Worm (Caenorhabditis elegans): ENCODE results near the gene comt-2.

comt-2 gene

DNA sequence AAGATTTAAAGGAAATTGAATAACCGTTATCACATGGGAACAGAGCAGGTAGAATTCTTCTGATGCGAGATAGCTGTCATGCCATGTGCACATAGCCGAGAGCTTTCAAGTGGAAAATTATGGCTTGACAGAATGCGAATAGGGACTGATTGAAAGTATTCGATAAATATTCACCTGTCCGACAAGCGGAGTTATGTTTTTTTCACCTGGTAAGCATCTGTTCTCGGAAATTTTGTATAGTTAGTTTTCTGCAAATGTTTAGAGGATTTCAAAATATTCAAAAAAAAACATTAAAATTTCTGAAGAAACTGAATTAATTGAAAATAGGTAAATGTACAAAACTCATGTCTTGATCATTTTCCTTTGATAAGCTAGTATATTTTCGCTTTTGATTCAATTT, 3.2 kb upstream of the comt-2 start, which contains the start of gene srh-136:
TSS of gene srh-136 (minus strand) at position 93 of the 400 bp plus-strand sequence.
- TF ChIP-seq unc-62 (GFP tag; optimal IDR thresholded peaks at IDR 0.05): no peak

DNA sequence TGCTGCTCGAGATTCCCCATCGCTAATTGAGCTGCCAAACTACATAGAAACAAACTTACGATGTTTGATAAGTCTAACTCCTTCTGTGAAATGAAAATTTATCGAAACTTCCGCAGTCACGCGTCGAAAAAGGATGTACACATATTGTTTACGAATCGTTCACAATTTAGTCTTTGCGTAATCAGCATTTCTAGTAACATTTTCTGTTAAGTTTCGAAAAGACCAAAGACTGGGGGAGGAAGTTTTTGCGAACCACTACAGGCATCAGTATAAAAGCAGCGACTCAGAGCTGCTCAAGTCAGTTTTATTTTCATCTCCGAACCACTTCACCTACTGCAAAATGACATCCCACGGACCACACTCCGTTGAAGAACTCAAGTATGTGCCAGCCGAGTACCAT, 6.1 kb downstream of the comt-2 start, which contains the start of gene sqst-4:
TSS of gene sqst-4 (plus strand) at position 301 of the 400 bp plus-strand sequence.
- no peak for TF ChIP-seq unc-62 (GFP tag; optimal IDR thresholded peaks at IDR 0.05)

DNA sequence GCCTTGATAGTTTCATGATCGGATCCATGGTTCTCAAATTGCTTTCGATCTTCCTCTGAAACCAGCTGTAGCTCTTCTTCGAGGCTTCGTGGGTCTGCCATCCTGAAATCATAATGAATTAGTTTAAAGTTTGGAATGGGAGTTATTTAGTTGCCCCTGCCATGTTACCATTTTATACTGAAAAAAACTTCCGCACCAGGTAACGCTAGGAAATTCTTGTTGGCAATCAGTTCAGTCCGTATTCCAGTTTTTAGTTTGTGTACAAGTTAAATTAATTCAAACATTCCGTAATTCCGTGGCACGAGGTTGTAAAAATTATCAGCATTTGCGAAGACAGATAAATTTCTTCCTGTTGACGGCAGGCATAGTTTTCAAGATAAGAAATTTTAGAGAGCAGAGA, 6.8 kb downstream of the comt-2 start, which contains the start of gene Y32B12A.5:
TSS of gene Y32B12A.5 (minus strand) at position 101 of the 400 bp plus-strand sequence.
- TF ChIP-seq unc-62 (GFP tag; optimal IDR thresholded peaks at IDR 0.05): no peak

DNA sequence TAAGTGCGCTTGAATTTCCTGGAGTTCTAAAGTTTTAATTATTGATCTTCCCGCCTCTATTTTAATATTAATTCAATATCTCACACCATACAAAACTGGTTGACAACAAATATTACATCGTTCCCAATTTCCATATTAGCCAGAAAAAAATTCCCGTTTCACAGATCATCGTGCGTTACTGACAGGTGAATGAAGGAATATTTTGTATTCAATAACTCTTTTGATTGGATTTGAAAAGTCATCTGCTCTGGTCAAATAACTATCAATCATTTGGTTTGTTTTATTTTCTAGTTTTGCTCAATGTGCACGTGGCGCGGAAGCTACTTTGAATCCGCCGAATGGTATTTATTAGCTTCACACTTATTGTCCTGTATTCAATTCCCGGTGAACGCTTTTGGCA, 10.6 kb downstream of the comt-2 start, which contains the start of gene srh-139:
TSS of gene srh-139 (plus strand) at position 301 of the 400 bp plus-strand sequence.
- no peak for TF ChIP-seq unc-62 (GFP tag; optimal IDR thresholded peaks at IDR 0.05)

DNA sequence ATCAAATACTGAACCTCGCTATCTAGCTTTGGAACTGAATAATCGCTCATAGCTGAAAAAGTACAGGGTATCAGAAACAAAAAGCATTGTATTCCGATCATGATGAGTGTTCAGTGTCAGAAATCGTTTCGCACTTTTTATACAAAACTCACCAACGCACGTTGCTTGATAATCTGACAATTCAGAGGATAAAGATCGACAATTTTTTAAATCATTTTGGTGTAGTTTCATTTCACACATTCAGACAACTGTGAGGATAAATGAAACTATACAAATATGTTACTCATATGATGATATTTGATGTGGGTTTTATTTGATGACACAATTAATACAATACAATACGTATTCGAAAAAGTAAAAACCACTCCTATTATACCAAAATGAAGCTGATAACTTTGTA, 11.2 kb downstream of the comt-2 start, which contains the start of gene F57E7.2:
TSS of gene F57E7.2 (minus strand) at position 101 of the 400 bp plus-strand sequence.
- no peak for TF ChIP-seq unc-62 (GFP tag; optimal IDR thresholded peaks at IDR 0.05)

DNA sequence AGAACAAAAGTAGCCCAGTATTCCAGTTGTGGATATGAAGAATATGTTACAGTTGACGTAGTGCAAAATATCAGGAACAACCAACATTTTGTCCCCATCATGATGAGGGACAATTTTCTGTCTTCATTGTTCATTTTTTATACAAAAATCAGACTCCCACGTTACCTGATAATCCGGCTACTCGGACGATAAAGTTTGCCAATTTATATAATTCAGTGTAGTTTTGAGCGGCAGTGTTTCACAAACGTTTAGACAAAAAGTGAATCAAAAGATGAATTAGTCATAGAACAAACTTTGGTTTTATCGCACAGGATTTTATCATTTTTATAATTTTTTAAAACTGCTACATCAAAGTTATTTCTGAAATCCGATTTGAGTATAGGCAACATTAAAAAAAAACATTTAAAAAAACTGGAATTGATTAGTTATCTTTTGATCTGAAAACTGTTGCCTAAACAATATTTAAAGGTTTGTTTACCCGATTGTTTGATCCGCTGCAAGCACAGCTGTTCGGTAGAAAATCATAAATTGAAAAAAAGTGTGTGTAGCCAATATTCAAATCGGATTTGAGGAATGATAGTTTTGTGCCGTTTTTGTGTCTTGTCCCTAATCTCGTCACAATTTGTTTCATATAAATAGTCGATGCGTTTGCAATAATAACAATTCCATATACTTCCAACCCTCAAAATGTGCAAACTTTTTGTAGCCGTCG, 13.2 kb downstream of the comt-2 start, which contains the start of the genes F57E7.4 and spig-6:
TSS of gene F57E7.4 (minus strand) at position 101 of the 712 bp plus-strand sequence.
TSS of gene spig-6 (plus strand) at position 662 of the 712 bp plus-strand sequence.
- no peak for TF ChIP-seq unc-62 (GFP tag; optimal IDR thresholded peaks at IDR 0.05)

DNA sequence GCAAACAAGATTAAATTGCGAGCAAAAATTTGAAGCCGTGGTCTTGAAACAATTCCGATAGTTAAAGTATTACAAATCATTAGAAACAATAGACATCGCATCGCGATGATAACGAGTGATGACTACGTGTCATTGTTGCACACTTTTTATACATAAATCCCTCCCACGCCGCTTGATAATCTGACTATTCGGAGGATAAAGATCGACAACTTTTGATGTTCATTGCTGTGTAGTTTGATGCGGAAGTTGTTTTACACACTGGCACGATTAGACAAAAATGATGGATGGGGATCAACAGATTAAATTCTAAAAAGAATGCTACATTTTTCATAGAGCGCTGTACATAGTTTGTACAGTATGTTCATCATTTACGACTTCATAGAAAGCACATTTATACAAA, 15.0 kb downstream of the comt-2 start, which contains the start of gene T08G3.11:
TSS of gene T08G3.11 (minus strand) at position 101 of the 400 bp plus-strand sequence.
- no peak for TF ChIP-seq unc-62 (GFP tag; optimal IDR thresholded peaks at IDR 0.05)

DNA sequence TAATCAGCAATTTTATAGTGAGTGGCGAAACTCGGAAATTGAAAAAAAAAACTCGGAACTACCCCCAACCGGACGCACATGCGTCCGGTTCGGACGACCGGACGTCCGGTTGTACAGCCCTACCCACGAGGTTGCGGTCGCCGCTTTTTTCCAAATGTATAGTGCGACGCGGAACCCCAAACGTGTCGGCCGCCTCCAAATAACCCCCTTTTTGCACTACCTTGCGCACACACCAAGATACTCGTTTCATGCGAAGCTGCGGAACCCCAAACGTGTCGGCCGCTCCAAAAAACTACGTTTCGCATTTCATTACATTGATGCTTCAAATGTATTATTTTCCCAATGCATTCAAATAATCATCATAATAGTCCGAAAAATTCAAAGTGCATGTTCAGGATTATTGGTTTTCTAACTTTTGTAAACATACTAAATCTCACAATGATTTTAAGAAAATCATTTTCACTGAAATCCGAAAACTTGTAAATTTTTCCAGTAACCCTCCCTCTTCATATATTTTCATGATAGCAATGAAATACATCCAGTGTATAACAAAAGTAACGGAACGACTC, 22.2 kb downstream of the comt-2 start, which contains the start of gene srw-35:
TSS of gene srw-35 (plus strand) at position 519 of the 569 bp plus-strand sequence.
- no peak for TF ChIP-seq unc-62 (GFP tag; optimal IDR thresholded peaks at IDR 0.05)

DNA sequence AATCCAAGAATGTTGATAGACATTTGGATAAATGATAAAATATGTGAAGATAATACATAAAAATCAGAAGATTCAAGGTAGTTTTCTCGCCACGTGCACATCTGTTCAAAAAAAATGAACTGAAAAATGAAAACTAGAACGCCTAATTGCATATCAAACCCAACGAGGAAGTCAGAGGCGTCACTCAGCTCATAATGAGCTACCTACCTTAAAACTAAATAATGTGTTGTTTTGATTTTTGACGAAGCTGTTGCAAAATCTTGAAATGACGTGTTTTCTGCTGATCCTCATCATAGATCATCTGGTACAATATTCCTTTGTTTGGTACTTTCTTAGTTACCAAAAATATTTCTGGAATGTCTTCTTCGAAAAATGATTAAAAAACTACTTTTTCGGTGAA, 23.4 kb downstream of the comt-2 start, which contains the start of gene srh-138:
TSS of gene srh-138 (minus strand) at position 101 of the 400 bp plus-strand sequence.
- no peak for TF ChIP-seq unc-62 (GFP tag; optimal IDR thresholded peaks at IDR 0.05)

DNA sequence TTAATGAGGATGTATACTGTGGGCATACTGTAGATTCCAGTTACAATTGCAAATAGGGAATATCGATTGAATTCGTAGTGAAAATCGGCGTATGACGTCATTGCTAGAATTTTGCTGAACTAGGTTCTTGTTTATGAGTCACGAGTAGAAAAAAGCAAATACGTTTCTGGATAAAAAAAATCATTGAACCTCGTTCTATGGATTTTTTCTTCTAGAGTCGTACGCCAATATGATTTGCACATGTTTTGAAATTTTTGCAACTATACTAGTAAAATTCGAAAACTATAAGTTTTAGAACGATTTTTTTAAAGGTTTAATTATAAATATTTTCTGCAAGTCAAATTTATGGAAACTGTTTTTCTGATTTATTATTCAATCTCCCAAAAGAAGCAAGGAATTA, 26.4 kb downstream of the comt-2 start, which contains the start of gene sru-44:
TSS of gene sru-44 (minus strand) at position 101 of the 400 bp plus-strand sequence.
- no peak for TF ChIP-seq unc-62 (GFP tag; optimal IDR thresholded peaks at IDR 0.05)

DNA sequence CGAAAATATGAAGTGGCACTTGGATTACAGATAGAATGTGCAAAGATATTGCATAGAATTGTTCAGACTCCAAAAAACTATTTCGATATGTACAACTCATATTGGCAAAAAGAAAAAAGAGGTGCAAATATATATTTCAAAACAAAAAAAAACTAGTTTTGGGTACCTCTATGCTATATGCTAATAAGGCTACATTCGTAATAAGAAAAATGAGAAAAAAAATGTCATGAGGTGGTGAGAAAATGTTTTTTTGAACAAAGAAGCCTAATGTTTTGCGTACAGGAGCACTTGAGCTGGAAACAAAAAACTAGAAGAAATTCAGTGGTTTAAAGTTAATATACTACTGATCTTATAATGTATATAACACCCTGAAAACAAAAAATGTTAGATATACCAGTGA, 33.4 kb downstream of the comt-2 start, which contains the start of gene srh-142:
TSS of gene srh-142 (minus strand) at position 101 of the 400 bp plus-strand sequence.
- TF ChIP-seq unc-62 (GFP tag; optimal IDR thresholded peaks at IDR 0.05): no peak

DNA sequence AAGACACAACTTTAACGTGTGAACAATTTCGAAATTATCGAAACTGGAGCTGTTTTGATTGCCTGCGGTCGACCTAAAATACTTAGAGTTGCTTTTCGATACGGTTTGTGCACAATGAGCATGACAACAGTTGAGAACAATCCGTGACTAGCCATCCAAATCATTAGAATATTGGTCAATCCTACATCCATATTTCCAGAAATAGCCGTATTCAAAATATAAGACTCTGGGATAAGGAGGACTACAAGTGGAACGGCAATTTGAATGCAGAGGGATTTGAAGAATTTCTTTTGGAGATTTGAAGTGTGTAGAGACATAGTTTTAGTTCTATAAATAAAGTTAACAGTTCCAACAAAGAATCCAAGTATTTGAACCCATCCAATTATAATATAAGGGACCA, 34.9 kb downstream of the comt-2 start:
- TF ChIP-seq unc-62 (GFP tag; optimal IDR thresholded peaks at IDR 0.05): no peak

DNA sequence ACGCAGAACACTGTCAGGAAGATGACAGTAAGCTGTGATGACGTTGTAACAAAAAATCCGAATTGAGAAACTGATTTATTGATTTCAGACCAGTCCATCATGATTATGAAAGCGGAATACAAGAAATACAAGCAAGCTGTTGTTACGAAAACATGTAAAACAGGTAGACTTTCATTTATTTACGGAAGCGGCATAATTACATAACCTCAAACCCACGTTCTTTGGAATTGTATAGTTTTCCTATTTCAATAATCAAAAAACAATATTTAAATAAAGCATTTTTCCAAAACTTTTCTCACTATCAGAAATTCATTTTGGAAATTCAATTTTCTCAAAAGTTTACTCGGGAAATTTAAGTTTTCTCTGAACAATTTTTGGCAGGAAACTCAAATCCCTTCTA, 35.6 kb downstream of the comt-2 start, which contains the start of gene str-15:
TSS of gene str-15 (minus strand) at position 101 of the 400 bp plus-strand sequence.
- no peak for TF ChIP-seq unc-62 (GFP tag; optimal IDR thresholded peaks at IDR 0.05)

DNA sequence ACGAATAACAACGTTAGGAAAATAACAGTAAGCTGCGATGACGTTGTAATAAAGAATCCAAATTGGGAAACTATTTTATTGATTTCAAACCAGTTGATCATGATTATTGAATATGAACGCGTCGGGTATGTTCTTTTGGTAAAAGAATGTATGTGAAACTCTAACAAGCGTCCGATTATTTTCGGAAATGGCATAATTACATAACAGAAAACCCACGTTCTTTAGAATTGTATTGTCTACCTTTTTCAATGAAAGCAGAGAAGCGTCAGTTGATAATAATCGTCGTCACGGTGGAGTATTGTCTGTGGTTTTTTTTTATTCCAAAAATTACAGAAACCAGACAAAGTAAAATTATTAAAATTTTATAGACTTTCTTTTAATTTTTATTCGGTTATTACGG, 39.2 kb downstream of the comt-2 start, which contains the start of gene str-14:
TSS of gene str-14 (minus strand) at position 101 of the 400 bp plus-strand sequence.
- no peak for TF ChIP-seq unc-62 (GFP tag; optimal IDR thresholded peaks at IDR 0.05)

DNA sequence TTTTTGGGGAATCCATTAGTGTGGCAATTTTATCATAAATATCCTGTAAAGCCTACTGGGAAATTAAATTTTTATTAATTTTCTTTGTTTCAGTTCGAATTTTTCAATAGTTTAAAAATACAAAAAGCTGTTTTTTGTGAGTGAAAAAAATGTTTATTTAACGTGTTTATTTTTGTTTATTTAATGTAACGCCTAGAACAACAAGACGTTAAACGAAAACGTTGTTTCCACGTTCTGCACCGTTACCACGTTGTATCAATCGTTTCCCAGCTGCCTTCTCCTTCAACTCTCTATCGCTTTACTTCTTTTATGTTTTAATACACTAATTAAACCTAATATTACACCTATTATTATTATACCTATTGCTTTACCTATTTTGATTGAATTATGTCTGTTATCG, 46.6 kb downstream of the comt-2 start, which contains the start of gene T08G3.13:
TSS of gene T08G3.13 (plus strand) at position 301 of the 400 bp plus-strand sequence.
- no peak for TF ChIP-seq unc-62 (GFP tag; optimal IDR thresholded peaks at IDR 0.05)

DNA sequence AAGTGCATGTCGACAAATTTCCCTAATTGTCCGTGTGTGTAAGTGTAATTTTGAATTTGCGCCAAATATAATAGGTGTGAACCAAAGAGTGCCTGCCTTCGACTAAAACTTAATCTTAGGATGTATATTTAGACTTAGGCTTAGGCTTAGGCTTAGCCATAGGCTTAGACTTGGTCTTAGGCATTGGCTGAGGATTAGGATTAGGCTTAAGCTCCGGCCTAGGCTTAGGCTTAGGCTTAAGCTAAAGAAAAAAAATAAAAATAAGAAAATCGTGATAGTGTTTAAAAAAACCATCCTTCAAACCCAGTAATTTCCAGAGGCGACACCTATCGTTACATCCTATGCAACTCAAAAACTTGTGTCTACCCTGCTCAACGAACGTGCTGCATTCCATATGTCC, 48.1 kb downstream of the comt-2 start:
- TF ChIP-seq unc-62 (GFP tag; optimal IDR thresholded peaks at IDR 0.05): no peak
